Fruit fly (Drosophila melanogaster) whole organism, embryonic: ENCODE measurements around the gene CG11698.
A peak's percentile ranks its signal among the peaks of the same experiment; 100 is the strongest.

Experiments used
- Bdp1 ChIP-seq: fragments of 200-800 bp; sonication (Bioruptor generic); optimal IDR thresholded peaks from 3 replicates; lab custom pipeline; 2016; ENCODE audit warnings: missing biosample characterization, missing genetic modification characterization
- BtbVII ChIP-seq: fragments of 200-800 bp; sonication (Bioruptor generic); optimal IDR thresholded peaks from 3 replicates; lab custom pipeline; 2017; ENCODE audit warnings: missing biosample characterization, mild to moderate bottlenecking, missing genetic modification characterization
- CG11504 ChIP-seq: fragments of 200-800 bp; sonication (Bioruptor generic); optimal IDR thresholded peaks from 3 replicates; lab custom pipeline; 2019; ENCODE audit warnings: missing biosample characterization, mild to moderate bottlenecking, missing genetic modification characterization, moderate library complexity
- CG14667 ChIP-seq: fragments of 200-800 bp; sonication (Bioruptor generic); IDR thresholded peaks from 2 replicates; pipeline ENCODE4 v1.3.6; 2022; ENCODE audit warnings: missing biosample characterization, missing genetic modification characterization
- CG15269 ChIP-seq: fragments of 200-800 bp; sonication (Bioruptor generic); optimal IDR thresholded peaks from 2 replicates; lab custom pipeline; 2018; ENCODE audit warnings: missing biosample characterization, mild to moderate bottlenecking, missing genetic modification characterization, moderate library complexity
- CG16863 ChIP-seq: fragments of 200-800 bp; sonication (Bioruptor generic); optimal IDR thresholded peaks from 3 replicates; lab custom pipeline; 2016; ENCODE audit warnings: missing biosample characterization, missing genetic modification characterization
- CG17912 ChIP-seq: fragments of 200-800 bp; sonication (Bioruptor generic); optimal IDR thresholded peaks from 2 replicates; lab custom pipeline; 2018; ENCODE audit warnings: missing biosample characterization, mild to moderate bottlenecking, missing genetic modification characterization
- CG18619 ChIP-seq: fragments of 200-800 bp; sonication (Bioruptor generic); optimal IDR thresholded peaks from 3 replicates; lab custom pipeline; 2017; ENCODE audit warnings: missing biosample characterization, mild to moderate bottlenecking, missing genetic modification characterization
- CG2129 ChIP-seq: fragments of 200-800 bp; sonication (Bioruptor generic); IDR thresholded peaks from 2 replicates; pipeline ENCODE4 v1.3.6; 2022; ENCODE audit warnings: missing biosample characterization, missing genetic modification characterization; ENCODE audit not compliant: partially characterized antibody
- CG2678 ChIP-seq: fragments of 200-800 bp; sonication (Bioruptor generic); optimal IDR thresholded peaks from 3 replicates; lab custom pipeline; 2019; ENCODE audit warnings: missing biosample characterization, mild to moderate bottlenecking, missing genetic modification characterization, moderate library complexity
- CG30431 ChIP-seq: fragments of 200-800 bp; sonication (Bioruptor generic); optimal IDR thresholded peaks from 2 replicates; lab custom pipeline; 2017; ENCODE audit warnings: missing biosample characterization, missing genetic modification characterization
- CG3281 ChIP-seq: fragments of 200-800 bp; sonication (Bioruptor generic); optimal IDR thresholded peaks from 3 replicates; lab custom pipeline; 2017; ENCODE audit warnings: missing biosample characterization, mild to moderate bottlenecking, missing genetic modification characterization
- CG4424 ChIP-seq: fragments of 200-800 bp; sonication (Bioruptor generic); optimal IDR thresholded peaks from 3 replicates; lab custom pipeline; 2016; ENCODE audit warnings: missing biosample characterization, missing genetic modification characterization
- CG4730 ChIP-seq: fragments of 200-800 bp; sonication (Bioruptor generic); IDR thresholded peaks from 2 replicates; pipeline ENCODE4 v1.3.6; 2022; ENCODE audit warnings: missing biosample characterization, missing genetic modification characterization
- CG6654 ChIP-seq: fragments of 200-800 bp; sonication (Bioruptor generic); optimal IDR thresholded peaks from 2 replicates; lab custom pipeline; 2017; ENCODE audit warnings: missing biosample characterization, mild to moderate bottlenecking, missing genetic modification characterization
- CG8089 ChIP-seq: fragments of 200-800 bp; sonication (Bioruptor generic); optimal IDR thresholded peaks from 3 replicates; lab custom pipeline; 2016; ENCODE audit warnings: missing biosample characterization, missing genetic modification characterization
- CG9817 ChIP-seq: fragments of 200-800 bp; sonication (Bioruptor generic); optimal IDR thresholded peaks from 2 replicates; lab custom pipeline; 2018; ENCODE audit warnings: missing biosample characterization, mild to moderate bottlenecking, missing genetic modification characterization, moderate library complexity
- Camta ChIP-seq: fragments of 200-800 bp; sonication (Bioruptor generic); optimal IDR thresholded peaks from 2 replicates; lab custom pipeline; 2016; ENCODE audit warnings: missing biosample characterization, missing genetic modification characterization
- Chrac-16 ChIP-seq: fragments of 200-800 bp; sonication (Bioruptor generic); optimal IDR thresholded peaks from 3 replicates; lab custom pipeline; 2016; ENCODE audit warnings: missing biosample characterization, missing genetic modification characterization
- CkIIα-i1 ChIP-seq: fragments of 200-800 bp; sonication (Bioruptor generic); IDR thresholded peaks from 2 replicates; pipeline ENCODE4 v1.3.6; 2022; ENCODE audit warnings: missing biosample characterization, missing genetic modification characterization
- Doc2 ChIP-seq: fragments of 200-800 bp; sonication (Bioruptor generic); IDR thresholded peaks from 2 replicates; pipeline ENCODE4 v1.3.6; 2022; ENCODE audit warnings: missing biosample characterization, missing genetic modification characterization
- Kr ChIP-seq: fragments of 200-800 bp; sonication (Bioruptor generic); optimal IDR thresholded peaks from 2 replicates; lab custom pipeline; 2017; ENCODE audit warnings: missing biosample characterization, mild to moderate bottlenecking, missing genetic modification characterization
- Mad ChIP-seq: fragments of 200-800 bp; sonication (Bioruptor generic); optimal IDR thresholded peaks from 2 replicates; lab custom pipeline; 2016; ENCODE audit warnings: missing biosample characterization, missing genetic modification characterization
- Mes4 ChIP-seq: fragments of 200-800 bp; sonication (Bioruptor generic); optimal IDR thresholded peaks from 2 replicates; lab custom pipeline; 2016; ENCODE audit warnings: missing biosample characterization, missing genetic modification characterization
- Oaz ChIP-seq: fragments of 200-800 bp; sonication (Bioruptor generic); IDR thresholded peaks from 2 replicates; pipeline ENCODE4 v1.3.6; 2022; ENCODE audit warnings: missing biosample characterization, missing genetic modification characterization
- Sry-δ ChIP-seq: fragments of 200-800 bp; sonication (Bioruptor generic); optimal IDR thresholded peaks from 2 replicates; lab custom pipeline; 2016; ENCODE audit warnings: missing biosample characterization, missing genetic modification characterization
- Vsx1 ChIP-seq: fragments of 200-800 bp; sonication (Bioruptor generic); optimal IDR thresholded peaks from 2 replicates; lab custom pipeline; 2017; ENCODE audit warnings: missing biosample characterization, mild to moderate bottlenecking, missing genetic modification characterization, missing genetic modification reagents
- br ChIP-seq: fragments of >200 bp; optimal IDR thresholded peaks from 2 replicates; lab custom pipeline; 2017
- caup ChIP-seq: fragments of 200-800 bp; sonication (Bioruptor generic); optimal IDR thresholded peaks from 3 replicates; lab custom pipeline; 2017; ENCODE audit warnings: missing biosample characterization, mild to moderate bottlenecking, missing genetic modification characterization, moderate library complexity; ENCODE audit not compliant: severe bottlenecking
- dan ChIP-seq: fragments of 200-800 bp; sonication (Bioruptor generic); IDR thresholded peaks from 2 replicates; pipeline ENCODE4 v1.3.6; 2022; ENCODE audit warnings: missing biosample characterization, missing genetic modification characterization
- ewg ChIP-seq: fragments of 200-800 bp; sonication (Bioruptor generic); optimal IDR thresholded peaks from 3 replicates; lab custom pipeline; 2017; ENCODE audit warnings: mild to moderate bottlenecking, missing biosample characterization, missing genetic modification reagents, missing genetic modification characterization
- fd64A ChIP-seq: fragments of 200-800 bp; sonication (Bioruptor generic); optimal IDR thresholded peaks from 3 replicates; lab custom pipeline; 2018; ENCODE audit warnings: missing biosample characterization, mild to moderate bottlenecking, missing genetic modification characterization
- gce ChIP-seq: fragments of 200-800 bp; sonication (Bioruptor generic); IDR thresholded peaks from 3 replicates; pipeline ENCODE4 v1.3.6; 2022; ENCODE audit warnings: missing biosample characterization, missing genetic modification characterization
- gem ChIP-seq: fragments of 200-800 bp; sonication (Bioruptor generic); optimal IDR thresholded peaks from 2 replicates; lab custom pipeline; 2019; ENCODE audit warnings: missing biosample characterization, mild to moderate bottlenecking, missing genetic modification characterization, moderate library complexity
- grau ChIP-seq: fragments of 200-800 bp; optimal IDR thresholded peaks from 3 replicates; lab custom pipeline; 2019; ENCODE audit warnings: missing biosample characterization, mild to moderate bottlenecking, missing genetic modification characterization, moderate library complexity
- grn ChIP-seq: fragments of 200-800 bp; sonication (Bioruptor generic); optimal IDR thresholded peaks from 3 replicates; lab custom pipeline; 2017; ENCODE audit warnings: missing biosample characterization, missing genetic modification characterization
- hbn ChIP-seq: fragments of 200-800 bp; sonication (Bioruptor generic); IDR thresholded peaks from 2 replicates; pipeline ENCODE4 v1.3.6; 2022; ENCODE audit warnings: missing biosample characterization, missing genetic modification characterization; ENCODE audit not compliant: partially characterized antibody
- ind ChIP-seq: fragments of 200-800 bp; sonication (Bioruptor generic); optimal IDR thresholded peaks from 3 replicates; lab custom pipeline; 2016; ENCODE audit warnings: missing biosample characterization, missing genetic modification characterization
- inv ChIP-seq: fragments of 200-800 bp; sonication (Bioruptor generic); IDR thresholded peaks from 2 replicates; pipeline ENCODE4 v1.3.6; 2022; ENCODE audit warnings: missing biosample characterization, missing genetic modification characterization; ENCODE audit not compliant: partially characterized antibody
- jigr1 ChIP-seq: fragments of 200-800 bp; sonication (Bioruptor generic); IDR thresholded peaks from 3 replicates; pipeline ENCODE4 v1.3.6; 2022; ENCODE audit warnings: missing biosample characterization, missing genetic modification characterization
- mld ChIP-seq: fragments of 200-800 bp; sonication (Bioruptor generic); IDR thresholded peaks from 3 replicates; pipeline ENCODE4 v1.3.6; 2022; ENCODE audit warnings: missing biosample characterization, missing genetic modification characterization; ENCODE audit not compliant: partially characterized antibody
- pan ChIP-seq, 4 experiments: fragments of >200 bp in 3 of 4; fragments of 200-800 bp in 1 of 4; sonication (Bioruptor generic) in 1 of 4; optimal IDR thresholded peaks in 3 of 4; IDR thresholded peaks in 1 of 4; 2 replicates each; pipeline versions ENCODE4 v1.3.6 to Lab custom; 2017 to 2022; ENCODE audit warnings: missing biosample characterization in 2 of 4, missing genetic modification characterization in 2 of 4, mixed read lengths in 1 of 4
- pita ChIP-seq: fragments of 200-800 bp; sonication (Bioruptor generic); optimal IDR thresholded peaks from 2 replicates; lab custom pipeline; 2017; ENCODE audit warnings: missing biosample characterization, mild to moderate bottlenecking, missing genetic modification characterization
- prd ChIP-seq, 3 experiments: fragments of >200 bp in 2 of 3; fragments of 200-800 bp in 1 of 3; sonication (Bioruptor generic) in 1 of 3; optimal IDR thresholded peaks in 2 of 3; IDR thresholded peaks in 1 of 3; 2 replicates in 2 of 3; 3 replicates in 1 of 3; pipeline versions ENCODE4 v1.3.6 to Lab custom; 2017 to 2022; ENCODE audit warnings: missing biosample characterization in 1 of 3, missing genetic modification characterization in 1 of 3
- shn ChIP-seq: fragments of 200-800 bp; sonication (Bioruptor generic); optimal IDR thresholded peaks from 3 replicates; lab custom pipeline; 2016; ENCODE audit warnings: missing biosample characterization, missing genetic modification characterization
- sob ChIP-seq: fragments of 200-800 bp; sonication (Bioruptor generic); IDR thresholded peaks from 2 replicates; pipeline ENCODE4 v1.3.6; 2022; ENCODE audit warnings: missing biosample characterization, missing genetic modification characterization
- sr ChIP-seq: fragments of 200-800 bp; sonication (Bioruptor generic); IDR thresholded peaks from 3 replicates; pipeline ENCODE4 v1.3.6; 2022; ENCODE audit warnings: missing biosample characterization, missing genetic modification characterization
- ssp ChIP-seq: fragments of 200-800 bp; sonication (Bioruptor generic); IDR thresholded peaks from 2 replicates; pipeline ENCODE4 v1.3.6; 2022; ENCODE audit warnings: missing biosample characterization, missing genetic modification characterization
- stc ChIP-seq: fragments of 200-800 bp; sonication (Bioruptor generic); IDR thresholded peaks from 2 replicates; pipeline ENCODE4 v1.3.6; 2022; ENCODE audit warnings: missing biosample characterization, missing genetic modification characterization
- tap ChIP-seq: fragments of 200-800 bp; optimal IDR thresholded peaks from 3 replicates; lab custom pipeline; 2019; ENCODE audit warnings: missing biosample characterization, mild to moderate bottlenecking, missing genetic modification characterization, moderate library complexity

CG11698 gene

DNA sequence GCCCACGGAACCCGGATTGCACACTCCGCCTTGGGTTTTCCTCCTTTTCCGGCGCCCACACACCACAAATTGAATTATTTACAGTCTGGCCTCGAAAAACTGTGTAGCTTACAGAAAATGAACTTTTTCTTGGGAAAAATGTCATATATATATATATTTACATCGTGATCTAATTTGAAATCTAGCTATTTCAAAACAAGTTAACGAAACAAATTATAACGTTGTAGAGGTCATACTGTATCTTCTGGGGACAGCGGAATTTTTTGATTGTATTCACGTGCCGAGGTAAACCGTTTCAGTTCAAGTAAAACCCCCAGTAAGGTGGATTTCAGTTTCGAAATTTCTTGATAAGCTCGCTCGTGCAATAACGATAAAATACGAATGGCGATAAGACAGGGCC lies 42.5 kb downstream of the CG11698 start (continued):
- TF ChIP-seq Vsx1 (GFP tag; lab: Kevin White, UChicago) (peak; percentile 10), CG11504 (tag; lab: Kevin White, UChicago) (peak; percentile 54), inv (GFP tag; lab: Robert Waterston, UW) (no peak), BtbVII (no peak), CG17912 (GFP tag; lab: Kevin White, UChicago) (no peak), prd (optimal IDR thresholded peaks at IDR 0.05; lab: Kevin White, UChicago) (no peak), prd (GFP tag; IDR thresholded peaks at IDR 0.05; lab: Robert Waterston, UW) (peak; percentile 76), CG4730 (peak; percentile 47), CG4424 (GFP tag; lab: Kevin White, UChicago) (peak; percentile 21), CG6654 (no peak), mld (GFP tag; lab: Robert Waterston, UW) (no peak), CG3281 (peak; percentile 26), Bdp1 (GFP tag; lab: Kevin White, UChicago) (no peak), dan (no peak), CG9817 (peak; percentile 66), gce (GFP tag; lab: Robert Waterston, UW) (peak; percentile 69; the same call in 2 of the 3 replicates), CG2678 (tag; lab: Kevin White, UChicago) (peak; percentile 66), gem (tag; lab: Kevin White, UChicago) (peak; percentile 73), Doc2 (GFP tag; lab: Robert Waterston, UW) (no peak), Oaz (GFP tag; lab: Robert Waterston, UW) (0 out of 2 replicates have a peak, but pooled peaks have one; percentile 31), pan (optimal IDR thresholded peaks at IDR 0.05; lab: Kevin White, UChicago) (no peak), pan (GFP tag; optimal IDR thresholded peaks at IDR 0.05 in 1 of 2, IDR thresholded peaks at IDR 0.05 in 1 of 2) (peak in 1 of 2 experiments; percentile 80), shn (no peak), jigr1 (no peak), Mad (GFP tag; lab: Kevin White, UChicago) (no peak), grau (peak; percentile 89), ewg (GFP tag; lab: Kevin White, UChicago) (no peak), ssp (GFP tag; lab: Robert Waterston, UW) (peak; percentile 31; the same call in 1 of the 2 replicates), sob (GFP tag; lab: Robert Waterston, UW) (peak; percentile 62), hbn (GFP tag; lab: Robert Waterston, UW) (no peak), br (lab: Kevin White, UChicago) (no peak), CG16863 (GFP tag; lab: Kevin White, UChicago) (no peak), CG18619 (GFP tag; lab: Kevin White, UChicago) (peak; percentile 33), Kr (GFP tag; lab: Kevin White, UChicago) (no peak), tap (peak; percentile 35), CG30431 (GFP tag; lab: Kevin White, UChicago) (no peak), Camta (GFP tag; lab: Kevin White, UChicago) (no peak), grn (no peak), sr (GFP tag; lab: Robert Waterston, UW) (peak; percentile 85), Sry-δ (GFP tag; lab: Kevin White, UChicago) (no peak), fd64A (GFP tag; lab: Kevin White, UChicago) (no peak), CG8089 (no peak), CkIIα-i1 (GFP tag; lab: Robert Waterston, UW) (0 out of 2 replicates have a peak, but pooled peaks have one; percentile 50), ind (GFP tag; lab: Kevin White, UChicago) (peak; percentile 40), CG2129 (no peak), CG15269 (tag; lab: Kevin White, UChicago) (peak; percentile 72), pita (GFP tag; lab: Kevin White, UChicago) (no peak), CG14667 (GFP tag; lab: Robert Waterston, UW) (peak; percentile 55; the same call in 1 of the 2 replicates), Mes4 (GFP tag; lab: Kevin White, UChicago) (no peak), Chrac-16 (GFP tag; lab: Kevin White, UChicago) (peak; percentile 10), stc (GFP tag; lab: Robert Waterston, UW) (peak; percentile 79), caup (GFP tag; lab: Kevin White, UChicago) (peak; percentile 17)
